Worm (Caenorhabditis elegans) whole organism, L4 larva: ENCODE results near the gene Y80D3A.8.

Source experiments
- Y105C5A.15 ChIP-seq: fragments of 200-800 bp; sonication (Bioruptor generic); IDR thresholded peaks from 2 replicates; pipeline ENCODE4 v1.3.6; 2022; ENCODE audit warnings: missing genetic modification characterization, missing compliant biosample characterization
- aly-2 ChIP-seq: sonication (generic microtip); optimal IDR thresholded peaks from 2 replicates; lab custom pipeline; 2018; ENCODE audit warnings: missing biosample characterization, missing genetic modification characterization
- dmd-6 ChIP-seq: fragments of 200-800 bp; sonication (Bioruptor generic); IDR thresholded peaks from 2 replicates; pipeline ENCODE4 v1.3.6; 2022; ENCODE audit warnings: missing genetic modification reagents, missing genetic modification characterization, missing compliant biosample characterization
- dpl-1 ChIP-seq: fragments of 150-350 bp; optimal IDR thresholded peaks from 2 replicates; lab custom pipeline; 2014; ENCODE audit warnings: missing biosample characterization, missing genetic modification reagents, missing genetic modification characterization
- mdl-1 ChIP-seq, 2 experiments: fragments of 150-350 bp in 1 of 2; sonication (generic microtip) in 1 of 2; optimal IDR thresholded peaks; 2 replicates each; lab custom pipeline; 2014 to 2017; ENCODE audit warnings: missing biosample characterization in 2 of 2, missing genetic modification characterization in 2 of 2
- nhr-11 ChIP-seq: fragments of 150-350 bp; optimal IDR thresholded peaks from 2 replicates; lab custom pipeline; 2014; ENCODE audit warnings: missing biosample characterization, missing genetic modification characterization
- nhr-28 ChIP-seq: fragments of 150-350 bp; optimal IDR thresholded peaks from 2 replicates; lab custom pipeline; 2014; ENCODE audit warnings: missing biosample characterization, missing genetic modification characterization
- nhr-77 ChIP-seq: fragments of 150-350 bp; optimal IDR thresholded peaks from 2 replicates; lab custom pipeline; 2014; ENCODE audit warnings: missing biosample characterization, missing genetic modification characterization
- zfp-2 ChIP-seq: sonication (generic microtip); optimal IDR thresholded peaks from 2 replicates; lab custom pipeline; 2016; ENCODE audit warnings: mild to moderate bottlenecking, missing genetic modification characterization, missing compliant biosample characterization
- ztf-11 ChIP-seq: fragments of 150-350 bp; optimal IDR thresholded peaks from 2 replicates; lab custom pipeline; 2014; ENCODE audit warnings: missing biosample characterization, missing genetic modification characterization

ce11 chrV:18977876-18978275 lies 37.4 kb downstream of the Y80D3A.8 start, which contains the start of gene Y39B6A.41:
- TF ChIP-seq nhr-28 = no peak
- TF ChIP-seq Y105C5A.15 = no peak
- TF ChIP-seq nhr-11 = no peak
- no peak for TF ChIP-seq dpl-1 (GFP tag; lab: Kevin White, UChicago)
- TF ChIP-seq dmd-6 = no peak
- no peak for TF ChIP-seq aly-2 (tag; lab: Kevin White, UChicago)
- no peak for TF ChIP-seq zfp-2
- no peak for TF ChIP-seq ztf-11 (tag; lab: Kevin White, UChicago)
- TF ChIP-seq nhr-77 (tag; lab: Kevin White, UChicago) = no peak
- no peak for TF ChIP-seq mdl-1 (tag; optimal IDR thresholded peaks at IDR 0.05; lab: Kevin White, UChicago)
